Fruit fly (Drosophila melanogaster): ENCODE results near the gene Cp15.

Gene Cp15

DNA sequence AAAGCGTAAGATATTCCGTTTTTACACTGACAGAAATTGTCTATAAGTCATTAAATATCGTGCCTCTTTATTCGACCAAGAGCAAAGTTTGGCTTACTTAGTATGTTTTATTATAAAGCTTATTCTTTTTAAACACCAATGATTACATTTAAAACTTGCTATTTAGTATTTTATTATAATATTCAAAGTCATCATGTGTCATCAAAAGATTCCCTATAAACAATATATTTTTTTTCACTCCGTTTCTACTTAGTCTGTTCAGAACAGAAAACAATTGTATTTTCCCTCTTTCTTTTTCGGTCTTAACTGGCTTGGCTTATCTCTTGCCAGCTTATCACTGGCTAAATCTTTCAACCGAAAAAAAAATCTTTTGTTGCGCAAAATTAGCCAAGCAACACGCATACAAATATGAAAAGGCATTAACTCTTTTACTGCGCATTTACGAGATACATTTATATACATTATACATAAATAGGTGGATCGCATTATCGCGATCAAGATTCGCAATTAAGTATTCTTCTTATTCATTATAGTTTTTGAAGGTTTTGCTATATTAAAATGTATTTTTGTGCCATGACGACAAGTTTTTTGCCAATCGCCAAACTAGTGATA lies 49.1 kb downstream of the Cp15 start:
- no peak for TF ChIP-seq Hr96 (GFP tag; optimal IDR thresholded peaks at IDR 0.05)
- peak; percentile 89 for TF ChIP-seq kay (GFP tag; ENCODE audit: borderline replicate concordance)
